Worm (Caenorhabditis elegans) whole organism, mixed stage, embryonic: ENCODE data around the gene ceh-28.

ENCODE experiments used
- M03D4.4 ChIP-seq: sonication (generic microtip); optimal IDR thresholded peaks from 2 replicates; lab custom pipeline; 2017; ENCODE audit warnings: mild to moderate bottlenecking, missing genetic modification characterization, missing compliant biosample characterization
- bed-3 ChIP-seq: fragments of 200-800 bp; sonication (Bioruptor generic); optimal IDR thresholded peaks from 3 replicates; lab custom pipeline; 2018; ENCODE audit warnings: mild to moderate bottlenecking, missing genetic modification characterization, moderate library complexity, missing compliant biosample characterization
- blmp-1 ChIP-seq: fragments of 150-350 bp; optimal IDR thresholded peaks from 2 replicates; lab custom pipeline; 2014; ENCODE audit warnings: missing biosample characterization, missing genetic modification characterization
- ceh-39 ChIP-seq: fragments of 150-350 bp; optimal IDR thresholded peaks from 2 replicates; lab custom pipeline; 2014; ENCODE audit warnings: missing biosample characterization, missing genetic modification characterization
- ceh-43 ChIP-seq: fragments of 200-800 bp; sonication (Bioruptor generic); optimal IDR thresholded peaks from 2 replicates; lab custom pipeline; 2018; ENCODE audit warnings: mild to moderate bottlenecking, missing genetic modification characterization, moderate library complexity, missing compliant biosample characterization
- ceh-83 ChIP-seq: fragments of 200-800 bp; sonication (Bioruptor generic); optimal IDR thresholded peaks from 2 replicates; lab custom pipeline; 2018; ENCODE audit warnings: mild to moderate bottlenecking, missing genetic modification characterization, missing compliant biosample characterization
- ces-1 ChIP-seq: fragments of 150-350 bp; optimal IDR thresholded peaks from 2 replicates; lab custom pipeline; 2014; ENCODE audit warnings: missing biosample characterization, missing genetic modification reagents, missing genetic modification characterization
- cnd-1 ChIP-seq: fragments of 200-800 bp; sonication (Bioruptor generic); optimal IDR thresholded peaks from 2 replicates; lab custom pipeline; 2018; ENCODE audit warnings: mild to moderate bottlenecking, missing genetic modification characterization, missing compliant biosample characterization
- drap-1 ChIP-seq: fragments of 200-800 bp; sonication (Bioruptor generic); optimal IDR thresholded peaks from 3 replicates; lab custom pipeline; 2018; ENCODE audit warnings: mild to moderate bottlenecking, missing genetic modification characterization, missing compliant biosample characterization
- elt-1 ChIP-seq: sonication (generic microtip); optimal IDR thresholded peaks from 2 replicates; lab custom pipeline; 2017; ENCODE audit warnings: missing genetic modification characterization, mild to moderate bottlenecking, missing compliant biosample characterization, antibody characterized with exemption, moderate library complexity, borderline replicate concordance; ENCODE audit not compliant: insufficient read depth
- elt-3 ChIP-seq: fragments of 150-350 bp; optimal IDR thresholded peaks from 2 replicates; lab custom pipeline; 2014; ENCODE audit warnings: missing biosample characterization, missing genetic modification characterization
- flh-1 ChIP-seq: fragments of 200-800 bp; sonication (Bioruptor generic); optimal IDR thresholded peaks from 2 replicates; lab custom pipeline; 2018; ENCODE audit warnings: mild to moderate bottlenecking, missing genetic modification characterization, moderate library complexity, missing compliant biosample characterization
- ham-2 ChIP-seq: fragments of 200-800 bp; sonication (Bioruptor generic); optimal IDR thresholded peaks from 2 replicates; lab custom pipeline; 2018; ENCODE audit warnings: mild to moderate bottlenecking, missing genetic modification characterization, missing compliant biosample characterization
- hlh-1 ChIP-seq: fragments of 150-350 bp; optimal IDR thresholded peaks from 2 replicates; lab custom pipeline; 2014; ENCODE audit warnings: missing biosample characterization, missing genetic modification reagents, missing genetic modification characterization
- lin-32 ChIP-seq: fragments of 200-800 bp; sonication (Bioruptor generic); optimal IDR thresholded peaks from 2 replicates; lab custom pipeline; 2018; ENCODE audit warnings: mild to moderate bottlenecking, missing genetic modification characterization, missing compliant biosample characterization
- mab-5 ChIP-seq: fragments of 150-350 bp; optimal IDR thresholded peaks from 2 replicates; lab custom pipeline; 2014; ENCODE audit warnings: missing biosample characterization, missing genetic modification characterization
- mls-2 ChIP-seq: sonication (generic microtip); optimal IDR thresholded peaks from 2 replicates; lab custom pipeline; 2016; ENCODE audit warnings: mild to moderate bottlenecking, missing genetic modification characterization, moderate library complexity, missing compliant biosample characterization
- nhr-12 ChIP-seq: fragments of 150-350 bp; optimal IDR thresholded peaks from 2 replicates; lab custom pipeline; 2014; ENCODE audit warnings: missing biosample characterization, missing genetic modification characterization
- nhr-2 ChIP-seq: fragments of 150-350 bp; optimal IDR thresholded peaks from 2 replicates; lab custom pipeline; 2014; ENCODE audit warnings: missing biosample characterization, missing genetic modification characterization
- nhr-237 ChIP-seq: fragments of 150-350 bp; optimal IDR thresholded peaks from 2 replicates; lab custom pipeline; 2014; ENCODE audit warnings: missing biosample characterization, missing genetic modification characterization
- nhr-28 ChIP-seq: fragments of 150-350 bp; optimal IDR thresholded peaks from 2 replicates; lab custom pipeline; 2014; ENCODE audit warnings: missing biosample characterization, missing genetic modification characterization
- nhr-76 ChIP-seq: sonication (generic microtip); optimal IDR thresholded peaks from 2 replicates; lab custom pipeline; 2017; ENCODE audit warnings: missing biosample characterization, missing genetic modification characterization
- pha-4 ChIP-seq: fragments of 150-350 bp; optimal IDR thresholded peaks from 2 replicates; lab custom pipeline; 2018; ENCODE audit warnings: missing biosample characterization, missing genetic modification reagents, missing genetic modification characterization
- sem-2 ChIP-seq: fragments of 200-800 bp; sonication (Bioruptor generic); optimal IDR thresholded peaks from 2 replicates; lab custom pipeline; 2018; ENCODE audit warnings: mild to moderate bottlenecking, missing genetic modification characterization, missing compliant biosample characterization
- snpc-4 ChIP-seq: fragments of 150-350 bp; optimal IDR thresholded peaks from 2 replicates; lab custom pipeline; 2014; ENCODE audit warnings: missing biosample characterization, missing genetic modification characterization
- sptf-1 ChIP-seq: sonication (generic microtip); optimal IDR thresholded peaks from 2 replicates; lab custom pipeline; 2017; ENCODE audit warnings: mild to moderate bottlenecking, missing genetic modification characterization, moderate library complexity, missing compliant biosample characterization
- unc-120 ChIP-seq: sonication (generic microtip); optimal IDR thresholded peaks from 2 replicates; lab custom pipeline; 2017; ENCODE audit warnings: missing genetic modification characterization, missing compliant biosample characterization; ENCODE audit not compliant: poor library complexity, severe bottlenecking
- unc-39 ChIP-seq: fragments of 150-350 bp; optimal IDR thresholded peaks from 2 replicates; lab custom pipeline; 2014; ENCODE audit warnings: missing biosample characterization, missing genetic modification characterization
- unc-62 ChIP-seq: fragments of 150-350 bp; optimal IDR thresholded peaks from 2 replicates; lab custom pipeline; 2014; ENCODE audit warnings: missing biosample characterization, missing genetic modification reagents, missing genetic modification characterization
- zip-8 ChIP-seq: fragments of 150-350 bp; optimal IDR thresholded peaks from 2 replicates; lab custom pipeline; 2014; ENCODE audit warnings: missing biosample characterization, missing genetic modification characterization
- ztf-11 ChIP-seq: fragments of 150-350 bp; optimal IDR thresholded peaks from 2 replicates; lab custom pipeline; 2014; ENCODE audit warnings: missing biosample characterization, missing genetic modification characterization

ceh-28 gene

ce11 chrX:13074373-13074772, at the start of gene ceh-28:
ceh-28 (plus strand) TSS chrX:13074673.
- no peak for TF ChIP-seq sem-2 (GFP tag; lab: Kevin White, UChicago)
- TF ChIP-seq ceh-43 (GFP tag; lab: Kevin White, UChicago) = no peak
- no peak for TF ChIP-seq nhr-2 (tag; lab: Kevin White, UChicago)
- no peak for TF ChIP-seq drap-1 (GFP tag; lab: Kevin White, UChicago)
- no peak for TF ChIP-seq bed-3 (GFP tag; lab: Kevin White, UChicago)
- TF ChIP-seq M03D4.4 (tag; lab: Kevin White, UChicago) = no peak
- no peak for TF ChIP-seq unc-120 (tag; lab: Kevin White, UChicago)
- TF ChIP-seq blmp-1 (tag; lab: Kevin White, UChicago) = no peak
- no peak for TF ChIP-seq hlh-1 (tag; lab: Kevin White, UChicago)
- TF ChIP-seq cnd-1 (tag; lab: Kevin White, UChicago) = no peak
- no peak for TF ChIP-seq mab-5 (tag; lab: Kevin White, UChicago)
- TF ChIP-seq nhr-12 (tag; lab: Kevin White, UChicago) = no peak
- TF ChIP-seq lin-32 (GFP tag; lab: Kevin White, UChicago) = no peak
- TF ChIP-seq elt-1 = no peak
- TF ChIP-seq flh-1 = no peak
- TF ChIP-seq nhr-76 = no peak
- TF ChIP-seq mls-2 (tag; lab: Kevin White, UChicago) = no peak
- TF ChIP-seq ceh-83 (GFP tag; lab: Kevin White, UChicago) = no peak

DNA sequence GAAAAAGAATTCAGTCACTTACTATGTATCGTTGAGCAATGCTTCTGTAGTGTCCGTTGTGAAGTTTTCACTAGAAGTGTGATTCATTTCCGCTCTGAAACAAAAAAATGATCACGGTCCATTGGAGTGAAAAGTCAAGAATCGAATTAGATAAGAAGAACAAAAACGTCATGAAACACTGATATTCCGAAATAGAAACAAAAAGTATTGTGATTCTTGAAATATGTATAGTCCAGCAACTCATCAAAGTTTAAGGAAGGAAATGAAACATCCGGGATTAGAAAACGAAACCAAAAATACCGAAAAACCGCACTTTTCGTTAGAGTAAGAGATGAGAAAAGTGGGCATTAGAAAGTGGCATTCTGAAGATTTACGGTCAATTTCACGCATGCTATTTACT, 41.9 kb upstream of the ceh-28 start, which contains the start of gene npr-10:
npr-10 (minus strand) TSS at position 101 of the 400 bp plus-strand sequence.
- TF ChIP-seq blmp-1 (tag; lab: Kevin White, UChicago) = no peak
- TF ChIP-seq nhr-12 (tag; lab: Kevin White, UChicago) = no peak
- no peak for TF ChIP-seq nhr-237 (tag; lab: Kevin White, UChicago)
- TF ChIP-seq drap-1 (GFP tag; lab: Kevin White, UChicago) = no peak
- no peak for TF ChIP-seq ceh-39 (tag; lab: Kevin White, UChicago)
- TF ChIP-seq nhr-2 (tag; lab: Kevin White, UChicago) = no peak
- no peak for TF ChIP-seq ham-2
- no peak for TF ChIP-seq pha-4 (tag; lab: Kevin White, UChicago)
- TF ChIP-seq elt-1 = no peak
- no peak for TF ChIP-seq ceh-43 (GFP tag; lab: Kevin White, UChicago)
- no peak for TF ChIP-seq lin-32 (GFP tag; lab: Kevin White, UChicago)
- TF ChIP-seq hlh-1 (tag; lab: Kevin White, UChicago) = no peak
- TF ChIP-seq ceh-83 (GFP tag; lab: Kevin White, UChicago) = no peak
- no peak for TF ChIP-seq ces-1
- TF ChIP-seq sem-2 (GFP tag; lab: Kevin White, UChicago) = no peak
- TF ChIP-seq elt-3 = no peak
- TF ChIP-seq unc-39 (tag; lab: Kevin White, UChicago) = no peak

DNA sequence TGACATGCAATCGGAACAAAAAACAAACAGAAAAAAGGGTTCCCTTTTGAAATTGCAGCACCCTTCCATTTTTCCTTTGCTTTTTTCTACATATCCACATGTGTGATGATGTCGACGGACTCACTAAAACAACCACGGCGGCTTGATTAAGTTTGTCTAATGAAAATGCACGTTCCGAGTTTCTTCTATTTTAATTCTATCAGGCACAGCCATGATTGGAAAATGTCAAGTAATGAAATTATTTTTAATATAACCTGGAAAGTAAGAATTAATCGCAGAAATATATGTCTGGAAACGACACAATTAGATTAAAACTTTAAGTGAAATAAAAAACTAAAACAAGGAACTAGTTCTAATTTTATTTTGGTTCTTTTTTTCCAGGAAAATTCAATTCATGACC, 40.6 kb upstream of the ceh-28 start:
- TF ChIP-seq drap-1 (GFP tag; lab: Kevin White, UChicago) (no peak), mls-2 (tag; lab: Kevin White, UChicago) (no peak), nhr-2 (tag; lab: Kevin White, UChicago) (no peak), ces-1 (peak; percentile 50), M03D4.4 (tag; lab: Kevin White, UChicago) (no peak)

- TF ChIP-seq ceh-43 (GFP tag; lab: Kevin White, UChicago) (no peak), nhr-28 (no peak), unc-120 (tag; lab: Kevin White, UChicago) (no peak), snpc-4 (tag; lab: Kevin White, UChicago) (no peak), zip-8 (tag; lab: Kevin White, UChicago) (no peak), nhr-237 (tag; lab: Kevin White, UChicago) (no peak), elt-1 (no peak), nhr-12 (tag; lab: Kevin White, UChicago) (no peak), unc-62 (GFP tag; lab: Kevin White, UChicago) (no peak), flh-1 (no peak), sptf-1 (no peak), mab-5 (tag; lab: Kevin White, UChicago) (no peak), sem-2 (GFP tag; lab: Kevin White, UChicago) (no peak), nhr-76 (no peak), mls-2 (tag; lab: Kevin White, UChicago) (no peak), ztf-11 (tag; lab: Kevin White, UChicago) (no peak)
Measured at ce11 chrX:13034333-13034732, 40.1 kb upstream of the ceh-28 start.
